Worm (Caenorhabditis elegans) whole organism, L1 larva: ENCODE measurements around the gene snf-3.

ENCODE experiments used
- C16A3.4 ChIP-seq: fragments of 150-350 bp; optimal IDR thresholded peaks from 2 replicates; lab custom pipeline; 2014; ENCODE audit warnings: missing biosample characterization, missing genetic modification characterization
- C34B4.2 ChIP-seq: sonication (generic microtip); optimal IDR thresholded peaks from 2 replicates; lab custom pipeline; 2017; ENCODE audit warnings: mild to moderate bottlenecking, missing genetic modification characterization, missing compliant biosample characterization
- aha-1 ChIP-seq: fragments of 150-350 bp; optimal IDR thresholded peaks from 2 replicates; lab custom pipeline; 2014; ENCODE audit warnings: missing biosample characterization, missing genetic modification characterization
- alr-1 ChIP-seq: fragments of 200-800 bp; sonication (Bioruptor generic); optimal IDR thresholded peaks from 2 replicates; lab custom pipeline; 2018; ENCODE audit warnings: borderline replicate concordance, mild to moderate bottlenecking, missing genetic modification characterization, missing compliant biosample characterization
- ama-1 ChIP-seq: fragments of 150-350 bp; optimal IDR thresholded peaks from 2 replicates; lab custom pipeline; 2014
- blmp-1 ChIP-seq: fragments of 150-350 bp; optimal IDR thresholded peaks from 2 replicates; lab custom pipeline; 2014; ENCODE audit warnings: missing biosample characterization, missing genetic modification characterization
- ceh-63 ChIP-seq: fragments of 200-800 bp; sonication (Bioruptor generic); optimal IDR thresholded peaks from 2 replicates; lab custom pipeline; 2018; ENCODE audit warnings: mild to moderate bottlenecking, missing genetic modification characterization, missing compliant biosample characterization
- ceh-82 ChIP-seq, 3 experiments: fragments of 150-350 bp in 1 of 3; sonication (generic microtip) in 2 of 3; optimal IDR thresholded peaks; 2 replicates each; lab custom pipeline; 2014 to 2017; ENCODE audit warnings: missing biosample characterization in 3 of 3, missing genetic modification characterization in 3 of 3
- ceh-88 ChIP-seq: fragments of 200-800 bp; sonication (Bioruptor generic); IDR thresholded peaks from 2 replicates; pipeline ENCODE4 v1.3.6; 2022; ENCODE audit warnings: missing genetic modification characterization, missing compliant biosample characterization
- ces-1 ChIP-seq: fragments of 150-350 bp; optimal IDR thresholded peaks from 2 replicates; lab custom pipeline; 2014; ENCODE audit warnings: missing biosample characterization, missing genetic modification reagents, missing genetic modification characterization
- efl-1 ChIP-seq, 4 experiments: fragments of 150-350 bp; optimal IDR thresholded peaks in 3 of 4; peaks in 1 of 4; 1 replicate in 1 of 4; 2 replicates in 3 of 4; lab custom pipeline; 2014; ENCODE audit warnings: missing biosample characterization in 2 of 4, missing genetic modification characterization in 2 of 4, missing genetic modification reagents in 2 of 4
- efl-3 ChIP-seq: fragments of 200-800 bp; sonication (Bioruptor generic); optimal IDR thresholded peaks from 2 replicates; lab custom pipeline; 2018; ENCODE audit warnings: mild to moderate bottlenecking, missing genetic modification characterization, missing compliant biosample characterization
- elt-2 ChIP-seq: sonication (generic microtip); optimal IDR thresholded peaks from 2 replicates; lab custom pipeline; 2016; ENCODE audit warnings: missing genetic modification characterization, mild to moderate bottlenecking, inconsistent platforms, missing compliant biosample characterization, missing genetic modification reagents
- elt-3 ChIP-seq, 6 experiments: fragments of 150-350 bp in 1 of 6; sonication (generic microtip); optimal IDR thresholded peaks; 2 replicates each; lab custom pipeline; 2017 to 2018; ENCODE audit warnings: missing biosample characterization in 6 of 6, missing genetic modification characterization in 6 of 6, inconsistent platforms in 1 of 6
- fkh-8 ChIP-seq: sonication (generic microtip); optimal IDR thresholded peaks from 2 replicates; lab custom pipeline; 2016; ENCODE audit warnings: mild to moderate bottlenecking, missing genetic modification characterization, missing compliant biosample characterization
- grh-1 ChIP-seq: fragments of 200-800 bp; sonication (Bioruptor generic); IDR thresholded peaks from 2 replicates; pipeline ENCODE4 v1.3.6; 2022; ENCODE audit warnings: missing genetic modification reagents, missing genetic modification characterization, missing compliant biosample characterization
- hlh-4 ChIP-seq: sonication (generic microtip); optimal IDR thresholded peaks from 2 replicates; lab custom pipeline; 2016; ENCODE audit warnings: mild to moderate bottlenecking, missing genetic modification characterization, missing compliant biosample characterization
- irx-1 ChIP-seq: sonication (generic microtip); optimal IDR thresholded peaks from 2 replicates; lab custom pipeline; 2016; ENCODE audit warnings: missing genetic modification characterization, missing compliant biosample characterization
- jun-1 ChIP-seq: fragments of 150-350 bp; optimal IDR thresholded peaks from 2 replicates; lab custom pipeline; 2014; ENCODE audit warnings: missing biosample characterization, missing genetic modification reagents, missing genetic modification characterization
- lin-14 ChIP-seq: fragments of 200-800 bp; sonication (Bioruptor generic); optimal IDR thresholded peaks from 2 replicates; lab custom pipeline; 2018; ENCODE audit warnings: mild to moderate bottlenecking, missing genetic modification characterization, moderate library complexity, missing compliant biosample characterization
- lin-35 ChIP-seq, 2 experiments: fragments of 150-350 bp; optimal IDR thresholded peaks; 2 replicates each; lab custom pipeline; 2014; ENCODE audit warnings: missing biosample characterization in 2 of 2, missing genetic modification characterization in 2 of 2, missing genetic modification reagents in 2 of 2
- lir-3 ChIP-seq: sonication (generic microtip); optimal IDR thresholded peaks from 2 replicates; lab custom pipeline; 2016; ENCODE audit warnings: mild to moderate bottlenecking, missing genetic modification characterization, moderate library complexity, missing compliant biosample characterization; ENCODE audit not compliant: poor library complexity
- mdl-1 ChIP-seq, 2 experiments: fragments of 150-350 bp; optimal IDR thresholded peaks; 2 replicates each; lab custom pipeline; 2014 to 2017; ENCODE audit warnings: missing biosample characterization in 2 of 2, missing genetic modification characterization in 2 of 2, inconsistent platforms in 1 of 2
- mep-1 ChIP-seq: fragments of 150-350 bp; optimal IDR thresholded peaks from 2 replicates; lab custom pipeline; 2014; ENCODE audit warnings: missing biosample characterization, missing genetic modification characterization
- nhr-11 ChIP-seq: fragments of 150-350 bp; optimal IDR thresholded peaks from 2 replicates; lab custom pipeline; 2014; ENCODE audit warnings: missing biosample characterization, missing genetic modification characterization
- nhr-20 ChIP-seq: sonication (generic microtip); optimal IDR thresholded peaks from 2 replicates; lab custom pipeline; 2016; ENCODE audit warnings: mild to moderate bottlenecking, missing genetic modification characterization, missing compliant biosample characterization
- nhr-28 ChIP-seq: fragments of 150-350 bp; optimal IDR thresholded peaks from 2 replicates; lab custom pipeline; 2014; ENCODE audit warnings: missing biosample characterization, missing genetic modification characterization
- nhr-47 ChIP-seq: sonication (generic microtip); optimal IDR thresholded peaks from 2 replicates; lab custom pipeline; 2016; ENCODE audit warnings: mild to moderate bottlenecking, missing genetic modification characterization, moderate library complexity, missing compliant biosample characterization
- nhr-76 ChIP-seq: sonication (generic microtip); optimal IDR thresholded peaks from 2 replicates; lab custom pipeline; 2017; ENCODE audit warnings: missing biosample characterization, missing genetic modification characterization
- nhr-90 ChIP-seq: sonication (generic microtip); optimal IDR thresholded peaks from 2 replicates; lab custom pipeline; 2016; ENCODE audit warnings: mild to moderate bottlenecking, missing genetic modification characterization, missing compliant biosample characterization; ENCODE audit not compliant: poor library complexity
- pqm-1 ChIP-seq: sonication (generic microtip); optimal IDR thresholded peaks from 3 replicates; lab custom pipeline; 2017; ENCODE audit warnings: missing biosample characterization, missing genetic modification characterization
- rnt-1 ChIP-seq: sonication (generic microtip); optimal IDR thresholded peaks from 2 replicates; lab custom pipeline; 2016; ENCODE audit warnings: mild to moderate bottlenecking, missing genetic modification characterization, moderate library complexity, missing compliant biosample characterization
- snu-23 ChIP-seq: sonication (generic microtip); optimal IDR thresholded peaks from 2 replicates; lab custom pipeline; 2016; ENCODE audit warnings: missing genetic modification characterization, missing compliant biosample characterization
- tbx-2 ChIP-seq: sonication (generic microtip); optimal IDR thresholded peaks from 2 replicates; lab custom pipeline; 2016; ENCODE audit warnings: missing genetic modification characterization, missing compliant biosample characterization
- tlp-1 ChIP-seq: fragments of 150-350 bp; optimal IDR thresholded peaks from 2 replicates; lab custom pipeline; 2014; ENCODE audit warnings: missing biosample characterization, missing genetic modification characterization
- unc-30 ChIP-seq: sonication (generic microtip); optimal IDR thresholded peaks from 2 replicates; lab custom pipeline; 2017; ENCODE audit warnings: missing biosample characterization, missing genetic modification characterization
- unc-62 ChIP-seq: fragments of 150-350 bp; optimal IDR thresholded peaks from 2 replicates; lab custom pipeline; 2014; ENCODE audit warnings: missing biosample characterization, missing genetic modification reagents, missing genetic modification characterization
- vab-15 ChIP-seq: sonication (generic microtip); optimal IDR thresholded peaks from 2 replicates; lab custom pipeline; 2017; ENCODE audit warnings: missing genotype, mild to moderate bottlenecking, missing genetic modification characterization, missing compliant biosample characterization
- xbp-1 ChIP-seq: sonication (generic microtip); optimal IDR thresholded peaks from 2 replicates; lab custom pipeline; 2016; ENCODE audit warnings: missing genetic modification characterization, missing compliant biosample characterization

Gene snf-3

ce11 chrII:1134314-1135108, 42.7 kb downstream of the snf-3 start (continued):
- TF ChIP-seq mep-1 (peak; percentile 24), C16A3.4 (tag; lab: Kevin White, UChicago) (peak; percentile 32), nhr-90 (tag; lab: Kevin White, UChicago) (peak; percentile 49), grh-1 (0 out of 2 replicates have a peak, but pooled peaks have one; percentile 23), blmp-1 (tag; lab: Kevin White, UChicago) (peak; percentile 31)
- TF ChIP-seq, all 84 proteins: peak for 36; not testable (repeated sequence) for 48

- TF ChIP-seq nhr-28, result no peak
- no peak for TF ChIP-seq nhr-47
- TF ChIP-seq jun-1 (tag; lab: Kevin White, UChicago), result no peak
- no peak for TF ChIP-seq snu-23 (GFP tag; lab: Kevin White, UChicago)
- TF ChIP-seq nhr-90 (tag; lab: Kevin White, UChicago), result no peak
- no peak for TF ChIP-seq tbx-2 (tag; lab: Kevin White, UChicago)
Observed at ce11 chrII:1136485-1136884, 44.7 kb downstream of the snf-3 start, which contains the start of gene pod-2. Gene pod-2 (plus strand): TSS chrII:1136785.

DNA sequence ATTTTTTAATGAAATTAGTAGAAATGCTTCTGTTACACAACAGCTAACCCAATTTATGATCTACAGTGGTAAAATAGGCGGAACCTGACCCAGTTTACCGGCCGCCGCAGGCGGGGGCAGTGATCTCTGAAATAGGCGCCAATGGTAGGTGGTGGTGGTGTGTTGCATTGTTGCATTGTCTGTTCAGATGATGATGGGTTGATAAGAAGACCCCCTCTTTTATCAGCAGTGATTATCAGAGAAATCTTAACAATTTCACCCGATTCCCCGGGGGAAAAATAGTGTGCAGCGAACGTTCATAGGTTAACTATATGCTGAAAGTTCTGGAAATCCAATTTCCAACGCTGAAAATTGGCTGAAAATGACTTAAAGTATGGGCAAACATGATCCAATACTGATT, 46.8 kb downstream of the snf-3 start:
- TF ChIP-seq rnt-1 (no peak), tlp-1 (no peak), elt-3 (tag; optimal IDR thresholded peaks at IDR 0.05; lab: Kevin White, UChicago) (no peak), hlh-4 (tag; lab: Kevin White, UChicago) (no peak), mdl-1 (tag; optimal IDR thresholded peaks at IDR 0.05; lab: Kevin White, UChicago) (no peak), nhr-20 (no peak), nhr-28 (no peak), efl-3 (no peak), elt-2 (tag; lab: Kevin White, UChicago) (peak; percentile 57), ces-1 (GFP tag; lab: Kevin White, UChicago) (no peak), unc-62 (no peak), nhr-11 (tag; lab: Kevin White, UChicago) (no peak), lin-35 (GFP tag; optimal IDR thresholded peaks at IDR 0.05; lab: Kevin White, UChicago) (peak in 1 of 2 experiments; percentile 3), ceh-82 (tag; optimal IDR thresholded peaks at IDR 0.05; lab: Kevin White, UChicago) (no peak), ceh-63 (no peak), nhr-90 (tag; lab: Kevin White, UChicago) (no peak), unc-30 (no peak), irx-1 (tag; lab: Kevin White, UChicago) (no peak), ceh-88 (GFP tag; lab: Robert Waterston, UW) (no peak), snu-23 (GFP tag; lab: Kevin White, UChicago) (no peak), efl-1 (optimal IDR thresholded peaks at IDR 0.05; lab: Kevin White, UChicago) (no peak), efl-1 (GFP tag; optimal IDR thresholded peaks at IDR 0.05 in 1 of 2; lab: Kevin White, UChicago) (peak in 1 of 2 experiments; percentile 46), nhr-76 (tag; lab: Kevin White, UChicago) (no peak), fkh-8 (tag; lab: Kevin White, UChicago) (no peak), lin-14 (GFP tag; lab: Kevin White, UChicago) (no peak), C16A3.4 (tag; lab: Kevin White, UChicago) (no peak), lir-3 (tag; lab: Kevin White, UChicago) (no peak)

DNA sequence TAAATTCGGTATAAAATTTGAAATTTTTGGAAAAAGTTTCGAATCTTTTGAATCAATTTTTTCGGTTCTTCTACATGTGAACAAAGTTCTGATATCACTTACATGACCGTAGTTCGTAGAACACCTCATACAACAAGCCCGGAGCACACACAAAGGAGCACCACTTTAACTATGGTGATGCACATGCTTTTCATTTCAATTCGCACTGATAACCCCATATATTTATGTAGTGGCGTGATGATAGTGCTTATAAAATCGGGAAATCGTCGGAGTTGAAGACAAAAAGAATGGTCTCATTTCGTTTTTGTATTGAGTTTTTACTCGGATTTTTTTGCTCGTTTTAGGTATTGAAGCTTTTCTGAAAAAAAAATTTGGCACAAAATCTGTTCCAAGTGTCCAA, 48.9 kb downstream of the snf-3 start, which contains the start of gene W09B6.4:
TSS of gene W09B6.4 (minus strand) at position 151 of the 400 bp plus-strand sequence.
- TF ChIP-seq pqm-1 (tag; lab: Kevin White, UChicago), result peak; percentile 7
- TF ChIP-seq elt-2 (tag; lab: Kevin White, UChicago), result peak; percentile 31
- TF ChIP-seq alr-1 (tag; lab: Kevin White, UChicago), result no peak
- TF ChIP-seq aha-1, result no peak
- TF ChIP-seq C16A3.4 (tag; lab: Kevin White, UChicago), result no peak
- TF ChIP-seq ama-1, result no peak
- no peak for TF ChIP-seq vab-15 (tag; lab: Kevin White, UChicago)
- TF ChIP-seq C34B4.2, result no peak
- TF ChIP-seq xbp-1, result no peak
